Fruit fly (Drosophila melanogaster) whole organism, embryonic: ENCODE data around the gene galene.

Experiments
- Bdp1 ChIP-seq: fragments of 200-800 bp; sonication (Bioruptor generic); optimal IDR thresholded peaks from 3 replicates; lab custom pipeline; 2016; ENCODE audit warnings: missing biosample characterization, missing genetic modification characterization
- Bgb ChIP-seq: fragments of 200-800 bp; sonication (Bioruptor generic); IDR thresholded peaks from 2 replicates; pipeline ENCODE4 v1.3.6; 2022; ENCODE audit warnings: missing biosample characterization, missing genetic modification characterization; ENCODE audit not compliant: partially characterized antibody
- Blimp-1 ChIP-seq: fragments of 200-800 bp; sonication (Bioruptor generic); optimal IDR thresholded peaks from 3 replicates; lab custom pipeline; 2018; ENCODE audit warnings: missing biosample characterization, missing genetic modification characterization, mild to moderate bottlenecking, moderate library complexity, missing genetic modification reagents
- BtbVII ChIP-seq: fragments of 200-800 bp; sonication (Bioruptor generic); optimal IDR thresholded peaks from 3 replicates; lab custom pipeline; 2017; ENCODE audit warnings: missing biosample characterization, mild to moderate bottlenecking, missing genetic modification characterization
- CG10209 ChIP-seq: fragments of 200-800 bp; sonication (Bioruptor generic); optimal IDR thresholded peaks from 3 replicates; lab custom pipeline; 2017; ENCODE audit warnings: missing biosample characterization, mild to moderate bottlenecking, missing genetic modification characterization, missing genetic modification reagents
- CG10366 ChIP-seq: fragments of 200-800 bp; sonication (Bioruptor generic); IDR thresholded peaks from 2 replicates; pipeline ENCODE4 v1.3.6; 2022; ENCODE audit warnings: missing biosample characterization, missing genetic modification characterization
- CG10431 ChIP-seq: fragments of 200-800 bp; sonication (Bioruptor generic); optimal IDR thresholded peaks from 3 replicates; lab custom pipeline; 2018; ENCODE audit warnings: missing biosample characterization, mild to moderate bottlenecking, missing genetic modification characterization
- CG14014 ChIP-seq: fragments of 200-800 bp; sonication (Bioruptor generic); IDR thresholded peaks from 2 replicates; pipeline ENCODE4 v1.3.6; 2022; ENCODE audit warnings: missing biosample characterization, missing genetic modification characterization
- CG14050 ChIP-seq: fragments of 200-800 bp; sonication (Bioruptor generic); IDR thresholded peaks from 3 replicates; pipeline ENCODE4 v1.3.6; 2022; ENCODE audit warnings: missing biosample characterization, missing genetic modification characterization
- CG15269 ChIP-seq: fragments of 200-800 bp; sonication (Bioruptor generic); optimal IDR thresholded peaks from 2 replicates; lab custom pipeline; 2018; ENCODE audit warnings: missing biosample characterization, mild to moderate bottlenecking, missing genetic modification characterization, moderate library complexity
- CG17361 ChIP-seq: fragments of 200-800 bp; sonication (Bioruptor generic); IDR thresholded peaks from 3 replicates; pipeline ENCODE4 v1.3.6; 2022; ENCODE audit warnings: missing biosample characterization, missing genetic modification characterization
- CG1832 ChIP-seq: fragments of 200-800 bp; sonication (Bioruptor generic); optimal IDR thresholded peaks from 2 replicates; lab custom pipeline; 2017; ENCODE audit warnings: missing biosample characterization, mild to moderate bottlenecking, missing genetic modification characterization, inconsistent platforms
- CG2116 ChIP-seq: fragments of 200-800 bp; sonication (Bioruptor generic); optimal IDR thresholded peaks from 3 replicates; lab custom pipeline; 2018; ENCODE audit warnings: missing biosample characterization, mild to moderate bottlenecking, missing genetic modification characterization
- CG30020 ChIP-seq: fragments of 200-800 bp; optimal IDR thresholded peaks from 2 replicates; lab custom pipeline; 2019; ENCODE audit warnings: missing biosample characterization, mild to moderate bottlenecking, missing genetic modification characterization, moderate library complexity
- CG30403 ChIP-seq: fragments of 200-800 bp; sonication (Bioruptor generic); optimal IDR thresholded peaks from 3 replicates; lab custom pipeline; 2016; ENCODE audit warnings: missing biosample characterization, missing genetic modification characterization
- CG3281 ChIP-seq: fragments of 200-800 bp; sonication (Bioruptor generic); optimal IDR thresholded peaks from 3 replicates; lab custom pipeline; 2017; ENCODE audit warnings: missing biosample characterization, mild to moderate bottlenecking, missing genetic modification characterization
- CG33557 ChIP-seq: fragments of 200-800 bp; sonication (Bioruptor generic); optimal IDR thresholded peaks from 2 replicates; lab custom pipeline; 2019; ENCODE audit warnings: missing biosample characterization, mild to moderate bottlenecking, missing genetic modification characterization, moderate library complexity
- CG4360 ChIP-seq: fragments of 200-800 bp; sonication (Bioruptor generic); IDR thresholded peaks from 2 replicates; pipeline ENCODE4 v1.3.6; 2022; ENCODE audit warnings: missing biosample characterization, missing genetic modification characterization
- CG4854 ChIP-seq: fragments of 200-800 bp; sonication (Bioruptor generic); optimal IDR thresholded peaks from 2 replicates; lab custom pipeline; 2016; ENCODE audit warnings: missing biosample characterization, missing genetic modification characterization, inconsistent platforms
- CG6813 ChIP-seq: fragments of 200-800 bp; sonication (Bioruptor generic); optimal IDR thresholded peaks from 2 replicates; lab custom pipeline; 2017; ENCODE audit warnings: missing biosample characterization, missing genetic modification characterization, mild to moderate bottlenecking, moderate library complexity, missing genetic modification reagents
- CG9727 ChIP-seq: fragments of 200-800 bp; sonication (Bioruptor generic); optimal IDR thresholded peaks from 3 replicates; lab custom pipeline; 2017; ENCODE audit warnings: missing biosample characterization, mild to moderate bottlenecking, missing genetic modification characterization
- Deaf1 ChIP-seq: fragments of 200-800 bp; optimal IDR thresholded peaks from 3 replicates; lab custom pipeline; 2019; ENCODE audit warnings: missing biosample characterization, mild to moderate bottlenecking, missing genetic modification characterization, moderate library complexity
- Dll ChIP-seq: fragments of 200-800 bp; sonication (Bioruptor generic); IDR thresholded peaks from 4 replicates; pipeline ENCODE4 v1.3.6; 2022; ENCODE audit warnings: missing biosample characterization, missing genetic modification characterization; ENCODE audit not compliant: partially characterized antibody
- Dp ChIP-seq: fragments of 200-800 bp; sonication (Bioruptor generic); optimal IDR thresholded peaks from 2 replicates; lab custom pipeline; 2018; ENCODE audit warnings: missing biosample characterization, mild to moderate bottlenecking, missing genetic modification characterization, moderate library complexity
- ERR ChIP-seq: fragments of 200-800 bp; sonication (Bioruptor generic); optimal IDR thresholded peaks from 2 replicates; lab custom pipeline; 2016; ENCODE audit warnings: missing biosample characterization, missing genetic modification characterization
- Gug ChIP-seq: fragments of 200-800 bp; sonication (Bioruptor generic); IDR thresholded peaks from 4 replicates; pipeline ENCODE4 v1.3.6; 2022; ENCODE audit warnings: missing biosample characterization, missing genetic modification characterization
- Hr51 ChIP-seq, 2 experiments: fragments of 200-800 bp; sonication (Bioruptor generic); optimal IDR thresholded peaks; 2 replicates in 1 of 2; 3 replicates in 1 of 2; lab custom pipeline; 2016 to 2018; ENCODE audit warnings: missing biosample characterization in 2 of 2, missing genetic modification characterization in 2 of 2, mild to moderate bottlenecking in 1 of 2, moderate library complexity in 1 of 2
- Jarid2 ChIP-seq: fragments of 200-800 bp; sonication (Bioruptor generic); optimal IDR thresholded peaks from 3 replicates; lab custom pipeline; 2017; ENCODE audit warnings: mild to moderate bottlenecking, missing biosample characterization, missing genetic modification reagents, missing genetic modification characterization
- Neu2 ChIP-seq: fragments of 200-800 bp; sonication (Bioruptor generic); optimal IDR thresholded peaks from 3 replicates; lab custom pipeline; 2016; ENCODE audit warnings: missing biosample characterization, missing genetic modification characterization, borderline replicate concordance
- Oaz ChIP-seq: fragments of 200-800 bp; sonication (Bioruptor generic); IDR thresholded peaks from 2 replicates; pipeline ENCODE4 v1.3.6; 2022; ENCODE audit warnings: missing biosample characterization, missing genetic modification characterization
- Sry-β ChIP-seq: fragments of 200-800 bp; sonication (Bioruptor generic); optimal IDR thresholded peaks from 2 replicates; lab custom pipeline; 2018; ENCODE audit warnings: missing biosample characterization, mild to moderate bottlenecking, missing genetic modification characterization, moderate library complexity
- Usf ChIP-seq: fragments of 200-800 bp; sonication (Bioruptor generic); optimal IDR thresholded peaks from 2 replicates; lab custom pipeline; 2017; ENCODE audit warnings: missing genotype, missing biosample characterization, missing genetic modification characterization
- bcd ChIP-seq: fragments of 200-800 bp; sonication (Bioruptor generic); optimal IDR thresholded peaks from 2 replicates; lab custom pipeline; 2017; ENCODE audit warnings: missing biosample characterization, mild to moderate bottlenecking, missing genetic modification characterization
- btn ChIP-seq: fragments of 200-800 bp; sonication (Bioruptor generic); optimal IDR thresholded peaks from 2 replicates; lab custom pipeline; 2016; ENCODE audit warnings: missing biosample characterization, missing genetic modification characterization
- corto ChIP-seq: fragments of 200-800 bp; sonication (Bioruptor generic); optimal IDR thresholded peaks from 2 replicates; lab custom pipeline; 2016; ENCODE audit warnings: missing biosample characterization, mild to moderate bottlenecking, missing genetic modification characterization, moderate library complexity
- gce ChIP-seq: fragments of 200-800 bp; sonication (Bioruptor generic); IDR thresholded peaks from 3 replicates; pipeline ENCODE4 v1.3.6; 2022; ENCODE audit warnings: missing biosample characterization, missing genetic modification characterization
- hkb ChIP-seq, 2 experiments: fragments of 200-800 bp in 1 of 2; fragments of >200 bp in 1 of 2; sonication (Bioruptor generic) in 1 of 2; IDR thresholded peaks in 1 of 2; optimal IDR thresholded peaks in 1 of 2; 2 replicates each; pipeline versions ENCODE4 v1.3.6 to Lab custom; 2017 to 2022; ENCODE audit warnings: missing biosample characterization in 1 of 2, missing genetic modification characterization in 1 of 2
- kah ChIP-seq: fragments of 200-800 bp; sonication (Bioruptor generic); optimal IDR thresholded peaks from 2 replicates; lab custom pipeline; 2018; ENCODE audit warnings: missing biosample characterization, mild to moderate bottlenecking, missing genetic modification characterization
- maf-S ChIP-seq: fragments of 200-800 bp; sonication (Bioruptor generic); optimal IDR thresholded peaks from 2 replicates; lab custom pipeline; 2016; ENCODE audit warnings: missing biosample characterization, missing genetic modification characterization
- nau ChIP-seq: fragments of 200-800 bp; sonication (Bioruptor generic); optimal IDR thresholded peaks from 3 replicates; lab custom pipeline; 2017; ENCODE audit warnings: missing biosample characterization, mild to moderate bottlenecking, missing genetic modification characterization, missing genetic modification reagents
- nmo ChIP-seq: fragments of 200-800 bp; sonication (Bioruptor generic); optimal IDR thresholded peaks from 2 replicates; lab custom pipeline; 2018; ENCODE audit warnings: missing biosample characterization, mild to moderate bottlenecking, missing genetic modification characterization, moderate library complexity
- sc ChIP-seq, 3 experiments: fragments of >200 bp in 2 of 3; fragments of 200-800 bp in 1 of 3; sonication (Bioruptor generic) in 1 of 3; optimal IDR thresholded peaks; 2 replicates in 2 of 3; 3 replicates in 1 of 3; lab custom pipeline; 2017; ENCODE audit warnings: mild to moderate bottlenecking in 1 of 3, missing biosample characterization in 1 of 3, missing genetic modification characterization in 1 of 3, missing genetic modification reagents in 1 of 3
- sens-2 ChIP-seq: fragments of 200-800 bp; sonication (Bioruptor generic); IDR thresholded peaks from 2 replicates; pipeline ENCODE4 v1.3.6; 2022; ENCODE audit warnings: missing biosample characterization, missing genetic modification characterization
- seq ChIP-seq: fragments of 200-800 bp; sonication (Bioruptor generic); IDR thresholded peaks from 2 replicates; pipeline ENCODE4 v1.3.6; 2022; ENCODE audit warnings: missing biosample characterization, missing genetic modification characterization
- shn ChIP-seq: fragments of 200-800 bp; sonication (Bioruptor generic); optimal IDR thresholded peaks from 3 replicates; lab custom pipeline; 2016; ENCODE audit warnings: missing biosample characterization, missing genetic modification characterization
- sisA ChIP-seq: fragments of 200-800 bp; sonication (Bioruptor generic); IDR thresholded peaks from 2 replicates; pipeline ENCODE4 v1.3.6; 2022; ENCODE audit warnings: missing biosample characterization, missing genetic modification characterization
- toy ChIP-seq: fragments of 200-800 bp; sonication (Bioruptor generic); IDR thresholded peaks from 2 replicates; pipeline ENCODE4 v1.3.6; 2022; ENCODE audit warnings: missing biosample characterization, missing genetic modification characterization

The galene gene

DNA sequence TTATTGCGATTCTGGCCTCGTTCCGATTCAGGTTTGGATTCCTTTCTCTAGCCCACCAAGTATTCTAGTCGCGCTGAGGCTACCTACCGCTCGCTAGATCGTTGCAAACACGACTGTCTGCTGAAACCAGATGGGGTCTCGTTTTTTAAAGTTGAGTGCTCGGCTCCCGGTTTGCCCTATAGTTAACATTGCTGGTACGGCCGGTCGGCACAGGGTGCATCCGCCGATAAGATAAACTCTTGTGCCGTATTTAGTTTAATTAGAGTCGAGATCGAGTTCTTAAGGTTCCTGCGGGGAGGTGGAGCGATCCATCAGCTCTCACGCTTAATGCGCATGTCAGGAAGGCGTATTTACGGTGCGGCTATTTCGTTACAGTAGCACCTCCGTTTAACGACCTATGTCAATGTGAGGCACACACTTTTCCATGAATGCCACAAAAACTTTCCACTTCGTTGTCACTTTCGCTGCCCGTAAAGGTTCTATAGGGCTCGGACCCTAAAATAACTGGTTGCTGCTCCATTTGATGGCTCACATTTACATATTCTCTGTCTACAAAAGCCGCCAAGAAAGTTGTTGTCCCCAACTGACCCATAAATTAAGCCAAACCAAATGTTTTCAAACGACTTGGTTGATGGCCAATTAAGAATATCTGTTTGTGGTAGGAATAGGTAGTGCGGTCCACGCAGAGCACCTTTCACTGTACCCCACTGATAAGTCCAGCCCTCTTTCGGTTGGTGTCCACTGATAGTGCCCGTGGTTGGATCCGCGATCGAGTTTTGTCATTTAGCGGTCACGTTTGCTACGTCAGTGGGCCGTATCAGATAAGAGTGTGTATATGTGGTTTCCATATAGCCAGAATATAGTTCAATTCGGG, 30.6 kb upstream of the galene start, which contains the start of gene CG9119 (continued):
- TF ChIP-seq Sry-β (GFP tag; lab: Kevin White, UChicago): no peak
- TF ChIP-seq bcd (GFP tag; lab: Kevin White, UChicago): peak; percentile 73
- TF ChIP-seq btn (GFP tag; lab: Kevin White, UChicago): peak; percentile 39
- TF ChIP-seq CG10209 (GFP tag; lab: Kevin White, UChicago): peak; percentile 74
- TF ChIP-seq CG30403 (GFP tag; lab: Kevin White, UChicago): peak; percentile 64
- no peak for TF ChIP-seq toy
- TF ChIP-seq CG4360 (GFP tag; lab: Robert Waterston, UW): no peak
- TF ChIP-seq hkb (optimal IDR thresholded peaks at IDR 0.05; lab: Kevin White, UChicago): no peak
- peak; percentile 59; the same call in 1 of the 2 replicates for TF ChIP-seq hkb (GFP tag; IDR thresholded peaks at IDR 0.05; lab: Robert Waterston, UW)
- TF ChIP-seq sc (optimal IDR thresholded peaks at IDR 0.05; lab: Kevin White, UChicago): no peak
- peak; percentile 32 for TF ChIP-seq sc (GFP tag; optimal IDR thresholded peaks at IDR 0.05; lab: Kevin White, UChicago)
- peak; percentile 21; the same call in 1 of the 3 replicates for TF ChIP-seq CG14050 (GFP tag; lab: Robert Waterston, UW)
- TF ChIP-seq CG10431 (GFP tag; lab: Kevin White, UChicago): peak; percentile 35
- no peak for TF ChIP-seq Jarid2 (GFP tag; lab: Kevin White, UChicago)
- peak; percentile 75 for TF ChIP-seq shn (GFP tag; lab: Kevin White, UChicago)
- no peak for TF ChIP-seq Oaz
- no peak for TF ChIP-seq Neu2 (GFP tag; lab: Kevin White, UChicago)
- peak; percentile 81 for TF ChIP-seq CG3281 (GFP tag; lab: Kevin White, UChicago)
- TF ChIP-seq seq (GFP tag; lab: Robert Waterston, UW): peak; percentile 44; the same call in 1 of the 2 replicates
- no peak for TF ChIP-seq gce
- TF ChIP-seq CG4854 (GFP tag; lab: Kevin White, UChicago): no peak
- peak; percentile 82 for TF ChIP-seq CG17361 (GFP tag; lab: Robert Waterston, UW)
- TF ChIP-seq Hr51 (GFP tag; optimal IDR thresholded peaks at IDR 0.05; lab: Kevin White, UChicago): peak; percentile 37 to 67
- TF ChIP-seq CG15269: peak; percentile 75
- TF ChIP-seq CG1832 (GFP tag; lab: Kevin White, UChicago): no peak
- no peak for TF ChIP-seq Dp
- TF ChIP-seq CG9727 (GFP tag; lab: Kevin White, UChicago): peak; percentile 69
- TF ChIP-seq CG30020 (tag; lab: Kevin White, UChicago): no peak
- TF ChIP-seq Dll: no peak
- no peak for TF ChIP-seq maf-S (GFP tag; lab: Kevin White, UChicago)
- peak; percentile 39 for TF ChIP-seq BtbVII
- peak; percentile 51 for TF ChIP-seq nau (GFP tag; lab: Kevin White, UChicago)
- TF ChIP-seq sisA (GFP tag; lab: Robert Waterston, UW): no peak; the same call in 1 of the 2 replicates
- peak; percentile 82 for TF ChIP-seq ERR (GFP tag; lab: Kevin White, UChicago)
- TF ChIP-seq kah (GFP tag; lab: Kevin White, UChicago): no peak
- TF ChIP-seq CG2116: no peak
- TF ChIP-seq CG33557 (GFP tag; lab: Kevin White, UChicago): peak; percentile 75
- no peak for TF ChIP-seq corto (GFP tag; lab: Kevin White, UChicago)
- TF ChIP-seq Deaf1 (tag; lab: Kevin White, UChicago): peak; percentile 90
- peak; percentile 100 for TF ChIP-seq Blimp-1 (GFP tag; lab: Kevin White, UChicago)
- peak; percentile 66 for TF ChIP-seq nmo
- peak; percentile 55; the same call in 1 of the 2 replicates for TF ChIP-seq CG14014
- TF ChIP-seq Usf (GFP tag; lab: Kevin White, UChicago): no peak
- TF ChIP-seq Bdp1 (GFP tag; lab: Kevin White, UChicago): peak; percentile 15
- no peak for TF ChIP-seq sens-2 (GFP tag; lab: Robert Waterston, UW)
- TF ChIP-seq Bgb (GFP tag; lab: Robert Waterston, UW): no peak
- peak; percentile 63 for TF ChIP-seq Gug (GFP tag; lab: Robert Waterston, UW)
- peak; percentile 44 for TF ChIP-seq CG10366 (GFP tag; lab: Robert Waterston, UW)
- peak; percentile 60 for TF ChIP-seq CG6813
